Worm (Caenorhabditis elegans): ENCODE data around the gene ins-15.

The ins-15 gene

ce11 chrII:6741428-6741827, 3.1 kb downstream of the ins-15 start, which contains the start of gene exos-8:
Gene exos-8 (plus strand): TSS chrII:6741691.
- TF ChIP-seq lir-3 (tag; optimal IDR thresholded peaks at IDR 0.05) (no peak), egl-43 (GFP tag; IDR thresholded peaks at IDR 0.05) (no peak), ceh-32 (tag; optimal IDR thresholded peaks at IDR 0.05; ENCODE audit: poor library complexity) (no peak), gei-8 (GFP tag; optimal IDR thresholded peaks at IDR 0.05) (no peak), spr-3 (GFP tag; optimal IDR thresholded peaks at IDR 0.05) (no peak), lin-15B (tag; optimal IDR thresholded peaks at IDR 0.05) (no peak), Y75B8A.6 (GFP tag; IDR thresholded peaks at IDR 0.05) (no peak), T26A8.4 (GFP tag; IDR thresholded peaks at IDR 0.05) (no peak), nhr-41 (GFP tag; IDR thresholded peaks at IDR 0.05) (no peak), mdl-1 (tag; optimal IDR thresholded peaks at IDR 0.05) (no peak), dve-1 (tag; optimal IDR thresholded peaks at IDR 0.05; ENCODE audit: insufficient read depth) (no peak), snpc-1.2 (GFP tag; IDR thresholded peaks at IDR 0.05) (no peak), spr-1 (tag; optimal IDR thresholded peaks at IDR 0.05) (no peak), unc-130 (GFP tag; optimal IDR thresholded peaks at IDR 0.05) (peak; percentile 95), rbr-2 (tag; optimal IDR thresholded peaks at IDR 0.05) (peak; percentile 65), lim-7 (GFP tag; IDR thresholded peaks at IDR 0.05) (no peak), dpl-1 (GFP tag; optimal IDR thresholded peaks at IDR 0.05) (peak; percentile 55), nhr-111 (GFP tag; optimal IDR thresholded peaks at IDR 0.05) (no peak), ces-1 (GFP tag; optimal IDR thresholded peaks at IDR 0.05) (no peak), ZK546.5 (tag; optimal IDR thresholded peaks at IDR 0.05) (no peak), fos-1 (tag; optimal IDR thresholded peaks at IDR 0.05) (no peak), Y48G9A.11 (GFP tag; IDR thresholded peaks at IDR 0.05) (no peak), ZK337.2 (GFP tag; IDR thresholded peaks at IDR 0.05) (peak; percentile 65; the same call in 1 of the 2 replicates), mdt-29 (GFP tag; IDR thresholded peaks at IDR 0.05) (no peak), tag-97 (GFP tag; IDR thresholded peaks at IDR 0.05) (no peak), nhr-102 (tag; optimal IDR thresholded peaks at IDR 0.05) (no peak), nhr-28 (tag; optimal IDR thresholded peaks at IDR 0.05) (peak; percentile 66), sdz-12 (GFP tag; optimal IDR thresholded peaks at IDR 0.05) (no peak), T20F7.1 (GFP tag; optimal IDR thresholded peaks at IDR 0.05) (peak; percentile 77), pha-4 (GFP tag; IDR thresholded peaks at IDR 0.05) (no peak), pha-4 (tag; optimal IDR thresholded peaks at IDR 0.05) (no peak), vab-7 (GFP tag; IDR thresholded peaks at IDR 0.05) (0 out of 2 replicates have a peak, but pooled peaks have one; percentile 28), F26F4.8 (GFP tag; conservative IDR thresholded peaks at IDR 0.05) (no peak), ceh-20 (GFP tag; IDR thresholded peaks at IDR 0.05) (no peak), zip-11 (GFP tag; IDR thresholded peaks at IDR 0.05) (no peak), saeg-2 (GFP tag; IDR thresholded peaks at IDR 0.05) (no peak), aly-2 (tag; optimal IDR thresholded peaks at IDR 0.05) (no peak), ama-1 (optimal IDR thresholded peaks at IDR 0.05) (no peak), tra-1 (GFP tag; IDR thresholded peaks at IDR 0.05) (no peak), duxl-1 (tag; optimal IDR thresholded peaks at IDR 0.05; ENCODE audit: poor library complexity) (no peak), nhr-48 (tag; optimal IDR thresholded peaks at IDR 0.05) (no peak), hif-1 (tag; optimal IDR thresholded peaks at IDR 0.05) (peak in 1 of 2 experiments; percentile 78), madf-5 (GFP tag; IDR thresholded peaks at IDR 0.05) (no peak), arid-1 (GFP tag; conservative IDR thresholded peaks at IDR 0.05) (no peak), F44E2.7 (GFP tag; IDR thresholded peaks at IDR 0.05) (no peak), hlh-11 (tag; optimal IDR thresholded peaks at IDR 0.05) (peak; percentile 21), unc-39 (tag; optimal IDR thresholded peaks at IDR 0.05) (no peak), aha-1 (tag) (no peak), nhr-6 (tag; optimal IDR thresholded peaks at IDR 0.05) (no peak), zfp-2 (tag; optimal IDR thresholded peaks at IDR 0.05) (no peak), jun-1 (tag; optimal IDR thresholded peaks at IDR 0.05) (no peak), nhr-77 (tag; optimal IDR thresholded peaks at IDR 0.05) (peak; percentile 80), dmd-6 (GFP tag; IDR thresholded peaks at IDR 0.05) (no peak; the same call in 1 of the 2 replicates)

Data from whole organism, L4 larva.